Worm (Caenorhabditis elegans) whole organism, mixed stage, embryonic: ENCODE data around the gene ZK792.1.

Experiments used
- bed-3 ChIP-seq: fragments of 200-800 bp; sonication (Bioruptor generic); optimal IDR thresholded peaks from 3 replicates; lab custom pipeline; 2018; ENCODE audit warnings: mild to moderate bottlenecking, missing genetic modification characterization, moderate library complexity, missing compliant biosample characterization
- ceh-39 ChIP-seq: fragments of 150-350 bp; optimal IDR thresholded peaks from 2 replicates; lab custom pipeline; 2014; ENCODE audit warnings: missing biosample characterization, missing genetic modification characterization
- elt-3 ChIP-seq: fragments of 150-350 bp; optimal IDR thresholded peaks from 2 replicates; lab custom pipeline; 2014; ENCODE audit warnings: missing biosample characterization, missing genetic modification characterization
- lsy-2 ChIP-seq: fragments of 150-350 bp; optimal IDR thresholded peaks from 2 replicates; lab custom pipeline; 2014; ENCODE audit warnings: missing biosample characterization, missing genetic modification characterization
- snpc-4 ChIP-seq: fragments of 150-350 bp; optimal IDR thresholded peaks from 2 replicates; lab custom pipeline; 2014; ENCODE audit warnings: missing biosample characterization, missing genetic modification characterization
- ztf-11 ChIP-seq: fragments of 150-350 bp; optimal IDR thresholded peaks from 2 replicates; lab custom pipeline; 2014; ENCODE audit warnings: missing biosample characterization, missing genetic modification characterization

DNA sequence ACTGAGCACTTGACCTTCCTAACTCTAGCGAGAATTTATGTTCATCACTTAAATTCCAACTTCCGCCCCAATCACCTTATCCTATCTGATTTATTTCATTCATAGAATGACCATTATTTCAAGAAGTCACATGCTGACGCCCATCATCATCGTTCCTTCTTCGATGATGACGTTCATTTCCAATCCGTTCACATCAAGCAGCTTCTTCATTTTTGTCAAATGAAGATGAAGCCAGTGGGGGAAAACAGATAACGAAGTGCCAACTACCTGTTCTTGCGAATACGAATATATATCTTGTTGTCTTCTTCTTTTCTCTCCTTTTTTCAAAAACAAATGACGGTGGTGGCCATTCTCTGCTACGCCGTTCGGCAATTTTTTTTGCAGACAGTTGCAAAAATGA, 42.2 kb downstream of the ZK792.1 start:
- TF ChIP-seq ceh-39 (no peak), elt-3 (no peak), ztf-11 (tag; lab: Kevin White, UChicago) (no peak), lsy-2 (tag; lab: Kevin White, UChicago) (no peak), bed-3 (GFP tag; lab: Kevin White, UChicago) (no peak), snpc-4 (tag; lab: Kevin White, UChicago) (no peak)
